Fruit fly (Drosophila melanogaster) whole organism, embryonic: ENCODE results near the gene Sulf1.
A peak's percentile ranks its signal among the peaks of the same experiment; 100 is the strongest.

ENCODE experiments used
- ATbp ChIP-seq: fragments of 200-800 bp; sonication (Bioruptor generic); optimal IDR thresholded peaks from 2 replicates; lab custom pipeline; 2017; ENCODE audit warnings: missing biosample characterization, mild to moderate bottlenecking, missing genetic modification characterization, missing genetic modification reagents
- Abd-B ChIP-seq: fragments of 200-800 bp; sonication (Bioruptor generic); optimal IDR thresholded peaks from 2 replicates; lab custom pipeline; 2018; ENCODE audit warnings: missing biosample characterization, mild to moderate bottlenecking, missing genetic modification characterization, moderate library complexity
- Bgb ChIP-seq: fragments of 200-800 bp; sonication (Bioruptor generic); IDR thresholded peaks from 2 replicates; pipeline ENCODE4 v1.3.6; 2022; ENCODE audit warnings: missing biosample characterization, missing genetic modification characterization; ENCODE audit not compliant: partially characterized antibody
- Bteb2 ChIP-seq: fragments of 200-800 bp; sonication (Bioruptor generic); optimal IDR thresholded peaks from 2 replicates; lab custom pipeline; 2016; ENCODE audit warnings: missing biosample characterization, missing genetic modification characterization
- CG10209 ChIP-seq: fragments of 200-800 bp; sonication (Bioruptor generic); optimal IDR thresholded peaks from 3 replicates; lab custom pipeline; 2017; ENCODE audit warnings: missing biosample characterization, mild to moderate bottlenecking, missing genetic modification characterization, missing genetic modification reagents
- CG11723 ChIP-seq: fragments of 200-800 bp; sonication (Bioruptor generic); optimal IDR thresholded peaks from 2 replicates; lab custom pipeline; 2017; ENCODE audit warnings: missing biosample characterization, mild to moderate bottlenecking, missing genetic modification characterization
- CG12769 ChIP-seq: fragments of 200-800 bp; sonication (Bioruptor generic); optimal IDR thresholded peaks from 2 replicates; lab custom pipeline; 2019; ENCODE audit warnings: missing biosample characterization, mild to moderate bottlenecking, missing genetic modification characterization, moderate library complexity
- CG13123 ChIP-seq: fragments of 200-800 bp; sonication (Bioruptor generic); optimal IDR thresholded peaks from 2 replicates; lab custom pipeline; 2016; ENCODE audit warnings: missing biosample characterization, missing genetic modification characterization
- CG14441 ChIP-seq: fragments of 200-800 bp; sonication (Bioruptor generic); IDR thresholded peaks from 2 replicates; pipeline ENCODE4 v1.3.6; 2022; ENCODE audit warnings: missing biosample characterization, missing genetic modification characterization
- CG15601 ChIP-seq: fragments of 200-800 bp; sonication (Bioruptor generic); optimal IDR thresholded peaks from 3 replicates; lab custom pipeline; 2019; ENCODE audit warnings: missing biosample characterization, mild to moderate bottlenecking, missing genetic modification characterization, moderate library complexity
- CG17186 ChIP-seq: fragments of 200-800 bp; sonication (Bioruptor generic); optimal IDR thresholded peaks from 3 replicates; lab custom pipeline; 2017; ENCODE audit warnings: missing biosample characterization, missing genetic modification reagents, missing genetic modification characterization
- CG2875 ChIP-seq: fragments of 200-800 bp; sonication (Bioruptor generic); optimal IDR thresholded peaks from 2 replicates; lab custom pipeline; 2017; ENCODE audit warnings: missing biosample characterization, mild to moderate bottlenecking, missing genetic modification characterization, missing genetic modification reagents
- CG32532 ChIP-seq: fragments of 200-800 bp; sonication (Bioruptor generic); IDR thresholded peaks from 2 replicates; pipeline ENCODE4 v1.3.6; 2022; ENCODE audit warnings: missing biosample characterization, missing genetic modification characterization
- CG33557 ChIP-seq: fragments of 200-800 bp; sonication (Bioruptor generic); optimal IDR thresholded peaks from 2 replicates; lab custom pipeline; 2019; ENCODE audit warnings: missing biosample characterization, mild to moderate bottlenecking, missing genetic modification characterization, moderate library complexity
- CG34224 ChIP-seq: fragments of 200-800 bp; sonication (Bioruptor generic); IDR thresholded peaks from 3 replicates; pipeline ENCODE4 v1.3.6; 2022; ENCODE audit warnings: missing biosample characterization, missing genetic modification characterization; ENCODE audit not compliant: partially characterized antibody
- CG4360 ChIP-seq: fragments of 200-800 bp; sonication (Bioruptor generic); IDR thresholded peaks from 2 replicates; pipeline ENCODE4 v1.3.6; 2022; ENCODE audit warnings: missing biosample characterization, missing genetic modification characterization
- CG5245 ChIP-seq: fragments of 200-800 bp; sonication (Bioruptor generic); optimal IDR thresholded peaks from 3 replicates; lab custom pipeline; 2016; ENCODE audit warnings: missing biosample characterization, missing genetic modification characterization
- CG6175 ChIP-seq: fragments of 200-800 bp; sonication (Bioruptor generic); IDR thresholded peaks from 3 replicates; pipeline ENCODE4 v1.3.6; 2022; ENCODE audit warnings: missing biosample characterization, missing genetic modification characterization
- CG6765 ChIP-seq: fragments of 200-800 bp; sonication (Bioruptor generic); optimal IDR thresholded peaks from 3 replicates; lab custom pipeline; 2017; ENCODE audit warnings: missing biosample characterization, mild to moderate bottlenecking, missing genetic modification characterization
- CG7357 ChIP-seq: fragments of 200-800 bp; sonication (Bioruptor generic); IDR thresholded peaks from 3 replicates; pipeline ENCODE4 v1.3.6; 2022; ENCODE audit warnings: missing biosample characterization, missing genetic modification characterization
- CG8290 ChIP-seq, 3 experiments: fragments of 200-800 bp; sonication (Bioruptor generic); optimal IDR thresholded peaks; 2 replicates each; lab custom pipeline; 2016 to 2019; ENCODE audit warnings: missing biosample characterization in 3 of 3, missing genetic modification characterization in 3 of 3, mild to moderate bottlenecking in 2 of 3, moderate library complexity in 1 of 3
- CG8478 ChIP-seq: fragments of >200 bp; optimal IDR thresholded peaks from 2 replicates; lab custom pipeline; 2018
- CkIIα-i1 ChIP-seq: fragments of 200-800 bp; sonication (Bioruptor generic); IDR thresholded peaks from 2 replicates; pipeline ENCODE4 v1.3.6; 2022; ENCODE audit warnings: missing biosample characterization, missing genetic modification characterization
- E2f2 ChIP-seq: fragments of 200-800 bp; sonication (Bioruptor generic); IDR thresholded peaks from 2 replicates; pipeline ENCODE4 v1.3.6; 2022; ENCODE audit warnings: missing biosample characterization, missing genetic modification characterization
- H2.0 ChIP-seq: fragments of 200-800 bp; sonication (Bioruptor generic); IDR thresholded peaks from 2 replicates; pipeline ENCODE4 v1.3.6; 2022; ENCODE audit warnings: missing biosample characterization, missing genetic modification characterization
- HmgD ChIP-seq: fragments of 200-800 bp; sonication (Bioruptor generic); optimal IDR thresholded peaks from 3 replicates; lab custom pipeline; 2016; ENCODE audit warnings: missing biosample characterization, missing genetic modification characterization
- Hsf ChIP-seq: fragments of 200-800 bp; sonication (Bioruptor generic); optimal IDR thresholded peaks from 3 replicates; lab custom pipeline; 2016; ENCODE audit warnings: missing biosample characterization, missing genetic modification characterization
- Lhr ChIP-seq: fragments of 200-800 bp; sonication (Bioruptor generic); optimal IDR thresholded peaks from 3 replicates; lab custom pipeline; 2017; ENCODE audit warnings: mild to moderate bottlenecking, missing biosample characterization, missing genetic modification reagents, missing genetic modification characterization
- MBD-R2 ChIP-seq: fragments of 200-800 bp; sonication (Bioruptor generic); IDR thresholded peaks from 2 replicates; pipeline ENCODE4 v1.3.6; 2022; ENCODE audit warnings: missing biosample characterization, missing genetic modification characterization
- MESR4 ChIP-seq: fragments of 200-800 bp; sonication (Bioruptor generic); optimal IDR thresholded peaks from 2 replicates; lab custom pipeline; 2018; ENCODE audit warnings: missing biosample characterization, mild to moderate bottlenecking, missing genetic modification characterization, moderate library complexity
- MTF-1 ChIP-seq: fragments of 200-800 bp; sonication (Bioruptor generic); optimal IDR thresholded peaks from 2 replicates; lab custom pipeline; 2018; ENCODE audit warnings: missing biosample characterization, mild to moderate bottlenecking, missing genetic modification characterization, borderline replicate concordance
- NfI ChIP-seq: fragments of 200-800 bp; sonication (Bioruptor generic); optimal IDR thresholded peaks from 3 replicates; lab custom pipeline; 2018; ENCODE audit warnings: missing biosample characterization, mild to moderate bottlenecking, missing genetic modification characterization, moderate library complexity
- Oli ChIP-seq: fragments of 200-800 bp; sonication (Bioruptor generic); optimal IDR thresholded peaks from 2 replicates; lab custom pipeline; 2018; ENCODE audit warnings: missing biosample characterization, mild to moderate bottlenecking, missing genetic modification characterization, moderate library complexity
- Pdp1 ChIP-seq, 2 experiments: fragments of 200-800 bp; sonication (Bioruptor generic); optimal IDR thresholded peaks; 3 replicates each; lab custom pipeline; 2016; ENCODE audit warnings: missing biosample characterization in 2 of 2, missing genetic modification characterization in 2 of 2, mild to moderate bottlenecking in 1 of 2, moderate library complexity in 1 of 2
- Ptx1 ChIP-seq: fragments of 200-800 bp; sonication (Bioruptor generic); IDR thresholded peaks from 2 replicates; pipeline ENCODE4 v1.3.6; 2022; ENCODE audit warnings: missing biosample characterization, missing genetic modification characterization
- Usf ChIP-seq: fragments of 200-800 bp; sonication (Bioruptor generic); optimal IDR thresholded peaks from 2 replicates; lab custom pipeline; 2017; ENCODE audit warnings: missing genotype, missing biosample characterization, missing genetic modification characterization
- dmrt99B ChIP-seq: fragments of 200-800 bp; sonication (Bioruptor generic); optimal IDR thresholded peaks from 2 replicates; lab custom pipeline; 2018; ENCODE audit warnings: missing biosample characterization, mild to moderate bottlenecking, missing genetic modification characterization, moderate library complexity
- gce ChIP-seq: fragments of 200-800 bp; sonication (Bioruptor generic); IDR thresholded peaks from 3 replicates; pipeline ENCODE4 v1.3.6; 2022; ENCODE audit warnings: missing biosample characterization, missing genetic modification characterization
- gcm ChIP-seq: fragments of 200-800 bp; sonication (Bioruptor generic); optimal IDR thresholded peaks from 2 replicates; lab custom pipeline; 2019; ENCODE audit warnings: missing biosample characterization, mild to moderate bottlenecking, missing genetic modification characterization, moderate library complexity
- her ChIP-seq: fragments of 200-800 bp; sonication (Bioruptor generic); optimal IDR thresholded peaks from 2 replicates; lab custom pipeline; 2016; ENCODE audit warnings: missing biosample characterization, missing genetic modification characterization
- lbe ChIP-seq: fragments of 200-800 bp; sonication (Bioruptor generic); optimal IDR thresholded peaks from 2 replicates; lab custom pipeline; 2016; ENCODE audit warnings: missing biosample characterization, mild to moderate bottlenecking, missing genetic modification characterization
- mirr ChIP-seq: fragments of 200-800 bp; sonication (Bioruptor generic); optimal IDR thresholded peaks from 3 replicates; lab custom pipeline; 2018; ENCODE audit warnings: missing biosample characterization, mild to moderate bottlenecking, missing genetic modification characterization
- phol ChIP-seq: fragments of 200-800 bp; sonication (Bioruptor generic); optimal IDR thresholded peaks from 3 replicates; lab custom pipeline; 2018; ENCODE audit warnings: missing biosample characterization, mild to moderate bottlenecking, missing genetic modification characterization, moderate library complexity
- prd ChIP-seq, 3 experiments: fragments of >200 bp in 2 of 3; fragments of 200-800 bp in 1 of 3; sonication (Bioruptor generic) in 1 of 3; optimal IDR thresholded peaks in 2 of 3; IDR thresholded peaks in 1 of 3; 2 replicates in 2 of 3; 3 replicates in 1 of 3; pipeline versions ENCODE4 v1.3.6 to Lab custom; 2017 to 2022; ENCODE audit warnings: missing biosample characterization in 1 of 3, missing genetic modification characterization in 1 of 3
- pzg ChIP-seq: fragments of 200-800 bp; sonication (Bioruptor generic); optimal IDR thresholded peaks from 3 replicates; lab custom pipeline; 2018; ENCODE audit warnings: missing biosample characterization, mild to moderate bottlenecking, missing genetic modification characterization, moderate library complexity
- rib ChIP-seq: fragments of 200-800 bp; sonication (Bioruptor generic); IDR thresholded peaks from 2 replicates; pipeline ENCODE4 v1.3.6; 2022; ENCODE audit warnings: missing biosample characterization, missing genetic modification characterization
- shn ChIP-seq: fragments of 200-800 bp; sonication (Bioruptor generic); optimal IDR thresholded peaks from 3 replicates; lab custom pipeline; 2016; ENCODE audit warnings: missing biosample characterization, missing genetic modification characterization
- yki ChIP-seq: fragments of >200 bp; optimal IDR thresholded peaks from 3 replicates; lab custom pipeline; 2018
- zen2 ChIP-seq: fragments of 200-800 bp; sonication (Bioruptor generic); IDR thresholded peaks from 3 replicates; pipeline ENCODE4 v1.3.6; 2022; ENCODE audit warnings: missing biosample characterization, missing genetic modification characterization; ENCODE audit not compliant: partially characterized antibody

Gene Sulf1

DNA sequence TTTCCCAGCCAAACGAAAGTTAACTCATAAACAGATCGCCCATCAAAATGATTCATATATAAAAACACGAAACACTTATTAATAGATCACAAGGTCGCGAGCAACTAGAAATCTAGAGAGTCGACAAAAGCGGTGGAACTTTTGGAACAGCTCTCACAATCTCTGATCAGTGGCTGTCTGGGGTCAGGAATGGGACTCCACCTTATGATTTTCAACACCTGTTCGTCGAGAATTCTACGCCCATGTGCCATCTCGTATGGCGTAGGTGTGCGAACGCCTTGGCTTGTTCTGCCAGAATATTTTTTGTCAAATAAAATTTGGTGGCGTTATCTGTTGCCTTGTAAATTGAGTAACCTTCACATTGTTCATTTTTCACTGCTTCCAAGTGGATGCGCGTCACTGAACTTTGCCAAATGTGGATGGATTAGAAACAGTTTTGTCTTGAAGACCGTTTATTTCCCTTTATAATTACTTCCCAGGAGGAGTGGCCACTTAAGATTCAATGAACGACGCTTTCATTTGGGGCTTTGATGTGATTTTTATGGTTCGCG, 16.1 kb upstream of the Sulf1 start (continued):
- TF ChIP-seq NfI (peak; percentile 71), Lhr (GFP tag; lab: Kevin White, UChicago) (no peak), dmrt99B (no peak), CG17186 (GFP tag; lab: Kevin White, UChicago) (no peak), CG8290 (GFP tag; optimal IDR thresholded peaks at IDR 0.05; lab: Kevin White, UChicago) (no peak), CG8290 (tag; optimal IDR thresholded peaks at IDR 0.05; lab: Kevin White, UChicago) (peak in 1 of 2 experiments; percentile 89), CG33557 (GFP tag; lab: Kevin White, UChicago) (no peak), pzg (GFP tag; lab: Kevin White, UChicago) (no peak), CG14441 (peak; percentile 43; the same call in 1 of the 2 replicates), zen2 (GFP tag; lab: Robert Waterston, UW) (no peak), rib (GFP tag; lab: Robert Waterston, UW) (peak; percentile 77; the same call in 1 of the 2 replicates), CG6175 (GFP tag; lab: Robert Waterston, UW) (no peak), E2f2 (GFP tag; lab: Robert Waterston, UW) (no peak), CG2875 (GFP tag; lab: Kevin White, UChicago) (no peak), Bteb2 (GFP tag; lab: Kevin White, UChicago) (no peak), CG5245 (GFP tag; lab: Kevin White, UChicago) (no peak), H2.0 (GFP tag; lab: Robert Waterston, UW) (peak; percentile 37; the same call in 1 of the 2 replicates), yki (no peak), Ptx1 (GFP tag; lab: Robert Waterston, UW) (peak; percentile 29; the same call in 1 of the 2 replicates), CkIIα-i1 (no peak), CG10209 (GFP tag; lab: Kevin White, UChicago) (no peak), CG13123 (GFP tag; lab: Kevin White, UChicago) (no peak), Pdp1 (GFP tag; optimal IDR thresholded peaks at IDR 0.05; lab: Kevin White, UChicago) (peak in 1 of 2 experiments; percentile 35), CG8478 (no peak), her (GFP tag; lab: Kevin White, UChicago) (peak; percentile 60), MESR4 (no peak), Abd-B (GFP tag; lab: Kevin White, UChicago) (no peak), CG15601 (tag; lab: Kevin White, UChicago) (no peak), Usf (GFP tag; lab: Kevin White, UChicago) (peak; percentile 1), CG34224 (GFP tag; lab: Robert Waterston, UW) (no peak), MBD-R2 (GFP tag; lab: Robert Waterston, UW) (peak; percentile 43; the same call in 1 of the 2 replicates), CG7357 (no peak), Bgb (GFP tag; lab: Robert Waterston, UW) (no peak), ATbp (GFP tag; lab: Kevin White, UChicago) (no peak), HmgD (GFP tag; lab: Kevin White, UChicago) (no peak), gcm (GFP tag; lab: Kevin White, UChicago) (no peak), MTF-1 (GFP tag; lab: Kevin White, UChicago) (no peak), mirr (peak; percentile 67), shn (GFP tag; lab: Kevin White, UChicago) (peak; percentile 27), lbe (GFP tag; lab: Kevin White, UChicago) (no peak), CG6765 (GFP tag; lab: Kevin White, UChicago) (no peak), Oli (tag; lab: Kevin White, UChicago) (no peak), Hsf (GFP tag; lab: Kevin White, UChicago) (peak; percentile 25), CG12769 (tag; lab: Kevin White, UChicago) (peak; percentile 90), gce (GFP tag; lab: Robert Waterston, UW) (no peak), prd (optimal IDR thresholded peaks at IDR 0.05; lab: Kevin White, UChicago) (no peak), prd (GFP tag; IDR thresholded peaks at IDR 0.05; lab: Robert Waterston, UW) (no peak), CG11723 (GFP tag; lab: Kevin White, UChicago) (no peak), CG4360 (GFP tag; lab: Robert Waterston, UW) (no peak), phol (no peak), CG32532 (GFP tag; lab: Robert Waterston, UW) (peak; percentile 88)
